Worm (Caenorhabditis elegans) whole organism, L1 larva: Measurements from ENCODE around the gene Y55F3BR.10.

Source experiments
- C34B4.2 ChIP-seq: sonication (generic microtip); optimal IDR thresholded peaks from 2 replicates; lab custom pipeline; 2017; ENCODE audit warnings: mild to moderate bottlenecking, missing genetic modification characterization, missing compliant biosample characterization
- Y116A8C.19 ChIP-seq: sonication (generic microtip); optimal IDR thresholded peaks from 2 replicates; lab custom pipeline; 2016; ENCODE audit warnings: missing compliant biosample characterization, missing genetic modification characterization, borderline replicate concordance
- alr-1 ChIP-seq: fragments of 200-800 bp; sonication (Bioruptor generic); optimal IDR thresholded peaks from 2 replicates; lab custom pipeline; 2018; ENCODE audit warnings: borderline replicate concordance, mild to moderate bottlenecking, missing genetic modification characterization, missing compliant biosample characterization
- aly-2 ChIP-seq: fragments of 150-350 bp; optimal IDR thresholded peaks from 2 replicates; lab custom pipeline; 2014; ENCODE audit warnings: missing biosample characterization, missing genetic modification characterization
- ama-1 ChIP-seq: fragments of 150-350 bp; optimal IDR thresholded peaks from 2 replicates; lab custom pipeline; 2014
- ceh-82 ChIP-seq, 3 experiments: fragments of 150-350 bp in 1 of 3; sonication (generic microtip) in 2 of 3; optimal IDR thresholded peaks; 2 replicates each; lab custom pipeline; 2014 to 2017; ENCODE audit warnings: missing biosample characterization in 3 of 3, missing genetic modification characterization in 3 of 3
- ceh-90 ChIP-seq: sonication (generic microtip); optimal IDR thresholded peaks from 2 replicates; lab custom pipeline; 2016; ENCODE audit warnings: missing genetic modification characterization, missing compliant biosample characterization
- dpl-1 ChIP-seq, 3 experiments: fragments of 150-350 bp in 2 of 3; sonication (generic microtip) in 1 of 3; optimal IDR thresholded peaks; 2 replicates each; lab custom pipeline; 2014 to 2017; ENCODE audit warnings: missing biosample characterization in 3 of 3, missing genetic modification characterization in 3 of 3, missing genetic modification reagents in 3 of 3
- dsc-1 ChIP-seq: sonication (generic microtip); optimal IDR thresholded peaks from 2 replicates; lab custom pipeline; 2016; ENCODE audit warnings: mild to moderate bottlenecking, missing genetic modification characterization, missing compliant biosample characterization
- efl-3 ChIP-seq: fragments of 200-800 bp; sonication (Bioruptor generic); optimal IDR thresholded peaks from 2 replicates; lab custom pipeline; 2018; ENCODE audit warnings: mild to moderate bottlenecking, missing genetic modification characterization, missing compliant biosample characterization
- egl-13 ChIP-seq: sonication (generic microtip); optimal IDR thresholded peaks from 2 replicates; lab custom pipeline; 2016; ENCODE audit warnings: missing genotype, missing genetic modification reagents, missing genetic modification characterization, missing compliant biosample characterization
- fkh-8 ChIP-seq: sonication (generic microtip); optimal IDR thresholded peaks from 2 replicates; lab custom pipeline; 2016; ENCODE audit warnings: mild to moderate bottlenecking, missing genetic modification characterization, missing compliant biosample characterization
- fos-1 ChIP-seq: fragments of 150-350 bp; optimal IDR thresholded peaks from 2 replicates; lab custom pipeline; 2014; ENCODE audit warnings: missing biosample characterization, missing genetic modification characterization
- hlh-17 ChIP-seq: fragments of 200-800 bp; sonication (Bioruptor generic); optimal IDR thresholded peaks from 2 replicates; lab custom pipeline; 2018; ENCODE audit warnings: missing genetic modification characterization, mild to moderate bottlenecking, missing compliant biosample characterization, moderate library complexity, borderline replicate concordance
- hlh-4 ChIP-seq: sonication (generic microtip); optimal IDR thresholded peaks from 2 replicates; lab custom pipeline; 2016; ENCODE audit warnings: mild to moderate bottlenecking, missing genetic modification characterization, missing compliant biosample characterization
- hpl-2 ChIP-seq: fragments of 150-350 bp; optimal IDR thresholded peaks from 2 replicates; lab custom pipeline; 2014; ENCODE audit warnings: missing biosample characterization, missing genetic modification reagents, missing genetic modification characterization
- irx-1 ChIP-seq: sonication (generic microtip); optimal IDR thresholded peaks from 2 replicates; lab custom pipeline; 2016; ENCODE audit warnings: missing genetic modification characterization, missing compliant biosample characterization
- isw-1 ChIP-seq: fragments of 200-800 bp; sonication (Bioruptor generic); IDR thresholded peaks from 2 replicates; pipeline ENCODE4 v1.3.6; 2022; ENCODE audit warnings: missing genetic modification characterization, missing compliant biosample characterization
- jun-1 ChIP-seq: fragments of 150-350 bp; optimal IDR thresholded peaks from 2 replicates; lab custom pipeline; 2014; ENCODE audit warnings: missing biosample characterization, missing genetic modification reagents, missing genetic modification characterization
- lin-14 ChIP-seq: fragments of 200-800 bp; sonication (Bioruptor generic); optimal IDR thresholded peaks from 2 replicates; lab custom pipeline; 2018; ENCODE audit warnings: mild to moderate bottlenecking, missing genetic modification characterization, moderate library complexity, missing compliant biosample characterization
- lin-35 ChIP-seq, 2 experiments: fragments of 150-350 bp; optimal IDR thresholded peaks; 2 replicates each; lab custom pipeline; 2014; ENCODE audit warnings: missing biosample characterization in 2 of 2, missing genetic modification characterization in 2 of 2, missing genetic modification reagents in 2 of 2
- lin-39 ChIP-seq: fragments of 150-350 bp; optimal IDR thresholded peaks from 2 replicates; lab custom pipeline; 2014; ENCODE audit warnings: missing biosample characterization, missing genetic modification reagents, missing genetic modification characterization
- lir-3 ChIP-seq: sonication (generic microtip); optimal IDR thresholded peaks from 2 replicates; lab custom pipeline; 2016; ENCODE audit warnings: mild to moderate bottlenecking, missing genetic modification characterization, moderate library complexity, missing compliant biosample characterization; ENCODE audit not compliant: poor library complexity
- mdl-1 ChIP-seq, 2 experiments: fragments of 150-350 bp; optimal IDR thresholded peaks; 2 replicates each; lab custom pipeline; 2014 to 2017; ENCODE audit warnings: missing biosample characterization in 2 of 2, missing genetic modification characterization in 2 of 2, inconsistent platforms in 1 of 2
- mep-1 ChIP-seq: fragments of 150-350 bp; optimal IDR thresholded peaks from 2 replicates; lab custom pipeline; 2014; ENCODE audit warnings: missing biosample characterization, missing genetic modification characterization
- nhr-12 ChIP-seq: sonication (generic microtip); optimal IDR thresholded peaks from 2 replicates; lab custom pipeline; 2017; ENCODE audit warnings: missing biosample characterization, missing genetic modification characterization
- nhr-19 ChIP-seq: fragments of 200-800 bp; sonication (Bioruptor generic); conservative IDR thresholded peaks from 2 replicates; pipeline ENCODE4 v1.3.6; 2022; ENCODE audit warnings: missing genetic modification characterization, missing compliant biosample characterization
- nhr-20 ChIP-seq: sonication (generic microtip); optimal IDR thresholded peaks from 2 replicates; lab custom pipeline; 2016; ENCODE audit warnings: mild to moderate bottlenecking, missing genetic modification characterization, missing compliant biosample characterization
- nhr-237 ChIP-seq: fragments of 150-350 bp; optimal IDR thresholded peaks from 2 replicates; lab custom pipeline; 2014; ENCODE audit warnings: missing biosample characterization, missing genetic modification characterization
- nhr-47 ChIP-seq: sonication (generic microtip); optimal IDR thresholded peaks from 2 replicates; lab custom pipeline; 2016; ENCODE audit warnings: mild to moderate bottlenecking, missing genetic modification characterization, moderate library complexity, missing compliant biosample characterization
- nhr-71 ChIP-seq: sonication (generic microtip); optimal IDR thresholded peaks from 2 replicates; lab custom pipeline; 2016; ENCODE audit warnings: mild to moderate bottlenecking, missing genetic modification characterization, moderate library complexity, missing compliant biosample characterization
- nhr-84 ChIP-seq: sonication (generic microtip); optimal IDR thresholded peaks from 2 replicates; lab custom pipeline; 2017; ENCODE audit warnings: missing biosample characterization, missing genetic modification characterization
- nhr-85 ChIP-seq: sonication (generic microtip); peaks from one replicate; lab custom pipeline; 2016; ENCODE audit warnings: missing genetic modification characterization, inconsistent platforms, missing compliant biosample characterization
- nhr-90 ChIP-seq: sonication (generic microtip); optimal IDR thresholded peaks from 2 replicates; lab custom pipeline; 2016; ENCODE audit warnings: mild to moderate bottlenecking, missing genetic modification characterization, missing compliant biosample characterization; ENCODE audit not compliant: poor library complexity
- pag-3 ChIP-seq: sonication (generic microtip); optimal IDR thresholded peaks from 2 replicates; lab custom pipeline; 2017; ENCODE audit warnings: missing genetic modification characterization, mild to moderate bottlenecking, missing compliant biosample characterization, antibody characterized with exemption, borderline replicate concordance; ENCODE audit not compliant: insufficient read depth
- pax-3 ChIP-seq: fragments of 200-800 bp; sonication (Bioruptor generic); optimal IDR thresholded peaks from 2 replicates; lab custom pipeline; 2018; ENCODE audit warnings: mild to moderate bottlenecking, missing genetic modification characterization, moderate library complexity, missing compliant biosample characterization
- rnt-1 ChIP-seq: sonication (generic microtip); optimal IDR thresholded peaks from 2 replicates; lab custom pipeline; 2016; ENCODE audit warnings: mild to moderate bottlenecking, missing genetic modification characterization, moderate library complexity, missing compliant biosample characterization
- skn-1 ChIP-seq: fragments of 150-350 bp; optimal IDR thresholded peaks from 2 replicates; lab custom pipeline; 2014; ENCODE audit warnings: missing biosample characterization, missing genetic modification characterization
- snu-23 ChIP-seq: sonication (generic microtip); optimal IDR thresholded peaks from 2 replicates; lab custom pipeline; 2016; ENCODE audit warnings: missing genetic modification characterization, missing compliant biosample characterization
- sptf-1 ChIP-seq: fragments of 150-350 bp; optimal IDR thresholded peaks from 2 replicates; lab custom pipeline; 2014; ENCODE audit warnings: missing biosample characterization, missing genetic modification characterization
- sup-37 ChIP-seq: fragments of 200-800 bp; sonication (Bioruptor generic); optimal IDR thresholded peaks from 2 replicates; lab custom pipeline; 2018; ENCODE audit warnings: mild to moderate bottlenecking, missing genetic modification characterization, missing compliant biosample characterization
- swsn-7 ChIP-seq: sonication (generic microtip); optimal IDR thresholded peaks from 2 replicates; lab custom pipeline; 2016; ENCODE audit warnings: missing genetic modification characterization, missing compliant biosample characterization
- unc-30 ChIP-seq: sonication (generic microtip); optimal IDR thresholded peaks from 2 replicates; lab custom pipeline; 2017; ENCODE audit warnings: missing biosample characterization, missing genetic modification characterization
- xbp-1 ChIP-seq: sonication (generic microtip); optimal IDR thresholded peaks from 2 replicates; lab custom pipeline; 2016; ENCODE audit warnings: missing genetic modification characterization, missing compliant biosample characterization
- zag-1 ChIP-seq: fragments of 150-350 bp; optimal IDR thresholded peaks from 2 replicates; lab custom pipeline; 2014; ENCODE audit warnings: missing biosample characterization, missing genetic modification characterization
- zip-4 ChIP-seq: fragments of 200-800 bp; sonication (Bioruptor generic); optimal IDR thresholded peaks from 2 replicates; lab custom pipeline; 2018; ENCODE audit warnings: mild to moderate bottlenecking, missing genetic modification characterization, moderate library complexity, missing compliant biosample characterization
- ztf-11 ChIP-seq, 2 experiments: sonication (generic microtip); optimal IDR thresholded peaks; 2 replicates each; lab custom pipeline; 2016 to 2017; ENCODE audit warnings: missing genetic modification characterization in 2 of 2, missing biosample characterization in 1 of 2, missing compliant biosample characterization in 1 of 2
- ztf-4 ChIP-seq: fragments of 150-350 bp; optimal IDR thresholded peaks from 2 replicates; lab custom pipeline; 2014; ENCODE audit warnings: missing biosample characterization, missing genetic modification characterization

Y55F3BR.10 gene

ce11 chrIV:828427-828826 is 3.8 kb upstream of the Y55F3BR.10 start (continued):
- peak; percentile 40 to 91 (median 72) for TF ChIP-seq ceh-82 (tag; optimal IDR thresholded peaks at IDR 0.05; lab: Kevin White, UChicago)
- TF ChIP-seq irx-1 (tag; lab: Kevin White, UChicago), result peak; percentile 43
- TF ChIP-seq rnt-1, result no peak
- TF ChIP-seq snu-23 (GFP tag; lab: Kevin White, UChicago), result peak; percentile 84
- TF ChIP-seq C34B4.2, result no peak
- TF ChIP-seq hlh-4 (tag; lab: Kevin White, UChicago), result no peak
- TF ChIP-seq egl-13 (tag; lab: Kevin White, UChicago), result peak; percentile 23
- TF ChIP-seq sup-37 (GFP tag; lab: Kevin White, UChicago), result no peak
- no peak for TF ChIP-seq unc-30 (tag; lab: Kevin White, UChicago)
- TF ChIP-seq lir-3 (tag; lab: Kevin White, UChicago), result no peak
- no peak for TF ChIP-seq sptf-1
- TF ChIP-seq lin-14 (GFP tag; lab: Kevin White, UChicago), result no peak
- TF ChIP-seq pax-3, result no peak
- TF ChIP-seq nhr-85 (tag; lab: Kevin White, UChicago), result peak; percentile 49
- TF ChIP-seq skn-1, result peak; percentile 48
- no peak for TF ChIP-seq nhr-12
- peak; percentile 9 for TF ChIP-seq jun-1
- TF ChIP-seq mdl-1 (tag; optimal IDR thresholded peaks at IDR 0.05; lab: Kevin White, UChicago), result peak in 1 of 2 experiments; percentile 3
- TF ChIP-seq ama-1, result peak; percentile 27
- no peak for TF ChIP-seq ztf-11 (tag; optimal IDR thresholded peaks at IDR 0.05; lab: Kevin White, UChicago)
- TF ChIP-seq fkh-8 (tag; lab: Kevin White, UChicago), result peak; percentile 84
- peak; percentile 86 for TF ChIP-seq mep-1 (tag; lab: Kevin White, UChicago)
- no peak for TF ChIP-seq hlh-17 (GFP tag; lab: Kevin White, UChicago)
- TF ChIP-seq hpl-2, result no peak
- TF ChIP-seq nhr-19 (GFP tag; lab: Robert Waterston, UW), result no peak; the same call in 1 of the 2 replicates
- TF ChIP-seq ztf-4, result peak; percentile 51
- TF ChIP-seq nhr-47 (tag; lab: Kevin White, UChicago), result peak; percentile 80
- TF ChIP-seq efl-3 (GFP tag; lab: Kevin White, UChicago), result no peak
- TF ChIP-seq isw-1 (GFP tag; lab: Robert Waterston, UW), result peak; percentile 60
- TF ChIP-seq nhr-71 (tag; lab: Kevin White, UChicago), result peak; percentile 85
- no peak for TF ChIP-seq zip-4 (GFP tag; lab: Kevin White, UChicago)
- TF ChIP-seq nhr-237, result no peak
- TF ChIP-seq fos-1, result peak; percentile 78

DNA sequence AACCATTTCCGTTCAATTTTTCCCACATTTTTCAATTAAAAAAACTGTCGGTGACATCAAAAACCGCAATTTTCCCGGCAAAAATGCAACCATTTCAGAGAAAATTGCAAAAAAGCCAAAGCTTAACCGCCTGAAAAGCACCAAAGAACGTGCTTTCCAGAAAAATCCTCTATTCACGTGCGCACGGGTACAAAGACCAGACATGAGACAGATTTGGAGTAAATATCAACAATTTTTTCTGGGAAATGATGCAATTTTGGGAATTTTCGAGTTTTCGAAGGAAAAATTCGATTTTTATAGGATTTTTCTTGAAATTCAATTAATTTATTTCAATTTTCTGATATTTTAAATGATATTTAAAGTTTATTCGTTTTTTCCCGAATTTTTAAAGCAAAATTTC is 3.1 kb upstream of the Y55F3BR.10 start:
- no peak for TF ChIP-seq lin-35 (GFP tag; optimal IDR thresholded peaks at IDR 0.05; lab: Kevin White, UChicago)
- TF ChIP-seq rnt-1, result no peak
- TF ChIP-seq nhr-85 (tag; lab: Kevin White, UChicago), result peak; percentile 19
- no peak for TF ChIP-seq swsn-7
- no peak for TF ChIP-seq ceh-90
- no peak for TF ChIP-seq skn-1
- no peak for TF ChIP-seq aly-2 (tag; lab: Kevin White, UChicago)
- no peak for TF ChIP-seq pax-3
- TF ChIP-seq nhr-47 (tag; lab: Kevin White, UChicago), result peak; percentile 6
- TF ChIP-seq Y116A8C.19 (tag; lab: Kevin White, UChicago), result no peak
- peak; percentile 90 for TF ChIP-seq fkh-8 (tag; lab: Kevin White, UChicago)
- no peak for TF ChIP-seq dpl-1 (GFP tag; optimal IDR thresholded peaks at IDR 0.05; lab: Kevin White, UChicago)
- no peak for TF ChIP-seq nhr-19 (GFP tag; lab: Robert Waterston, UW)
- TF ChIP-seq alr-1 (tag; lab: Kevin White, UChicago), result no peak
- no peak for TF ChIP-seq zag-1 (tag; lab: Kevin White, UChicago)
- TF ChIP-seq pag-3, result no peak
- TF ChIP-seq nhr-20 (tag; lab: Kevin White, UChicago), result no peak
- TF ChIP-seq lin-39, result no peak
- TF ChIP-seq nhr-71 (tag; lab: Kevin White, UChicago), result peak; percentile 23
- no peak for TF ChIP-seq nhr-90 (tag; lab: Kevin White, UChicago)
- TF ChIP-seq nhr-84, result no peak
- TF ChIP-seq xbp-1 (tag; lab: Kevin White, UChicago), result no peak
- TF ChIP-seq dsc-1, result peak; percentile 5
- TF ChIP-seq zip-4 (GFP tag; lab: Kevin White, UChicago), result no peak
